Fruit fly (Drosophila melanogaster) whole organism, wandering third instar larva: ENCODE measurements around the gene CG33159.

Source experiments
- Abd-B ChIP-seq: fragments of >200 bp; optimal IDR thresholded peaks from 2 replicates; lab custom pipeline; 2017; ENCODE audit warnings: missing biosample characterization, missing genetic modification characterization
- CG32264 ChIP-seq: fragments of 200-800 bp; sonication (Bioruptor generic); optimal IDR thresholded peaks from 2 replicates; lab custom pipeline; 2016; ENCODE audit warnings: missing biosample characterization, missing genetic modification characterization
- CG9705 ChIP-seq: fragments of 200-800 bp; sonication (Bioruptor generic); optimal IDR thresholded peaks from 2 replicates; lab custom pipeline; 2018; ENCODE audit warnings: missing biosample characterization, mild to moderate bottlenecking, missing genetic modification characterization
- CrebA ChIP-seq: fragments of 200-800 bp; sonication (Bioruptor generic); optimal IDR thresholded peaks from 2 replicates; lab custom pipeline; 2016; ENCODE audit warnings: missing biosample characterization, mild to moderate bottlenecking, missing genetic modification characterization, borderline replicate concordance
- Dfd ChIP-seq: fragments of >200 bp; optimal IDR thresholded peaks from 2 replicates; lab custom pipeline; 2017; ENCODE audit warnings: missing biosample characterization, missing genetic modification characterization
- Dif ChIP-seq: fragments of 200-275, 200-300 bp; sonication (Bioruptor generic); optimal IDR thresholded peaks from 2 replicates; lab custom pipeline; 2018; ENCODE audit warnings: missing biosample characterization, missing genetic modification characterization; ENCODE audit not compliant: partially characterized antibody
- GATAd ChIP-seq: sonication (Bioruptor generic); optimal IDR thresholded peaks from 2 replicates; lab custom pipeline; 2016; ENCODE audit warnings: missing biosample characterization, missing genetic modification characterization
- HLH106 ChIP-seq: fragments of 200-800 bp; optimal IDR thresholded peaks from 3 replicates; lab custom pipeline; 2019; ENCODE audit warnings: missing biosample characterization, mild to moderate bottlenecking, missing genetic modification characterization, moderate library complexity
- Hnf4 ChIP-seq: fragments of 200-800 bp; sonication (Bioruptor generic); optimal IDR thresholded peaks from 2 replicates; lab custom pipeline; 2016; ENCODE audit warnings: missing biosample characterization, mild to moderate bottlenecking, missing genetic modification characterization
- Hr78 ChIP-seq: fragments of >200 bp; optimal IDR thresholded peaks from 2 replicates; lab custom pipeline; 2017; ENCODE audit warnings: missing biosample characterization, missing genetic modification characterization
- Hr83 ChIP-seq: fragments of 200-300 bp; sonication (Bioruptor generic); optimal IDR thresholded peaks from 2 replicates; lab custom pipeline; 2016; ENCODE audit warnings: missing biosample characterization, mild to moderate bottlenecking, missing genetic modification characterization, moderate library complexity; ENCODE audit not compliant: poor library complexity, severe bottlenecking
- Mio ChIP-seq: sonication (Bioruptor generic); optimal IDR thresholded peaks from 2 replicates; lab custom pipeline; 2016; ENCODE audit warnings: missing biosample characterization, missing genetic modification characterization
- N ChIP-seq: fragments of >200 bp; optimal IDR thresholded peaks from 2 replicates; lab custom pipeline; 2018; ENCODE audit warnings: missing biosample characterization, missing external identifiers, missing genetic modification characterization
- OdsH ChIP-seq: fragments of 200-800 bp; sonication (Bioruptor generic); optimal IDR thresholded peaks from 2 replicates; lab custom pipeline; 2016; ENCODE audit warnings: missing biosample characterization, mild to moderate bottlenecking, missing genetic modification characterization
- Rel ChIP-seq, 2 experiments: fragments of 200-800 bp; sonication (Bioruptor generic) in 1 of 2; optimal IDR thresholded peaks; 2 replicates in 1 of 2; 3 replicates in 1 of 2; lab custom pipeline; 2016 to 2019; ENCODE audit warnings: mild to moderate bottlenecking in 2 of 2, missing biosample characterization in 2 of 2, missing genetic modification characterization in 2 of 2, moderate library complexity in 1 of 2
- Sp1 ChIP-seq: fragments of 200-800 bp; sonication (Bioruptor generic); optimal IDR thresholded peaks from 3 replicates; lab custom pipeline; 2019; ENCODE audit warnings: missing biosample characterization, mild to moderate bottlenecking, missing genetic modification characterization, moderate library complexity
- Vsx2 ChIP-seq: fragments of 200-300, 225-300 bp; sonication (Bioruptor generic); optimal IDR thresholded peaks from 2 replicates; lab custom pipeline; 2018; ENCODE audit warnings: missing biosample characterization, missing genetic modification characterization; ENCODE audit not compliant: partially characterized antibody
- br ChIP-seq: fragments of 200-800 bp; sonication (Bioruptor generic); optimal IDR thresholded peaks from 2 replicates; lab custom pipeline; 2016; ENCODE audit warnings: missing biosample characterization, missing genetic modification characterization
- brk ChIP-seq: fragments of 200-800 bp; sonication (Bioruptor generic); optimal IDR thresholded peaks from 2 replicates; lab custom pipeline; 2016; ENCODE audit warnings: missing biosample characterization, mild to moderate bottlenecking, missing genetic modification characterization
- dl ChIP-seq, 2 experiments: fragments of 175-275, 200-275 bp in 1 of 2; fragments of 200-275 bp in 1 of 2; sonication (Bioruptor generic); optimal IDR thresholded peaks; lab custom pipeline; 2018; ENCODE audit warnings: mild to moderate bottlenecking in 2 of 2, missing biosample characterization in 2 of 2, missing genetic modification characterization in 2 of 2, moderate library complexity in 2 of 2; ENCODE audit not compliant: partially characterized antibody in 2 of 2, insufficient read depth in 1 of 2
- dsf ChIP-seq: sonication (Bioruptor generic); optimal IDR thresholded peaks from 2 replicates; lab custom pipeline; 2016; ENCODE audit warnings: missing biosample characterization, missing genetic modification characterization, borderline replicate concordance
- ey ChIP-seq: fragments of 200-800 bp; sonication (Bioruptor generic); optimal IDR thresholded peaks from 2 replicates; lab custom pipeline; 2016; ENCODE audit warnings: missing biosample characterization, missing genetic modification characterization
- foxo ChIP-seq, 2 experiments: fragments of 200-800 bp; sonication (Bioruptor generic); optimal IDR thresholded peaks; 2 replicates in 1 of 2; 3 replicates in 1 of 2; lab custom pipeline; 2016 to 2017; ENCODE audit warnings: missing biosample characterization in 2 of 2, missing genetic modification characterization in 2 of 2
- fru ChIP-seq: fragments of 200-800 bp; sonication (Bioruptor generic); optimal IDR thresholded peaks from 3 replicates; lab custom pipeline; 2016; ENCODE audit warnings: missing biosample characterization, mild to moderate bottlenecking, missing genetic modification characterization
- h ChIP-seq: fragments of 200-800 bp; sonication (Bioruptor generic); optimal IDR thresholded peaks from 3 replicates; lab custom pipeline; 2016; ENCODE audit warnings: missing biosample characterization, mild to moderate bottlenecking, missing genetic modification characterization
- jim ChIP-seq: fragments of 175-275, 200-325 bp; sonication (Bioruptor generic); optimal IDR thresholded peaks from 2 replicates; lab custom pipeline; 2016; ENCODE audit warnings: missing biosample characterization, mild to moderate bottlenecking, missing genetic modification characterization
- lola ChIP-seq: fragments of >200 bp; optimal IDR thresholded peaks from 2 replicates; lab custom pipeline; 2017; ENCODE audit warnings: missing biosample characterization, missing genetic modification characterization
- pan ChIP-seq: fragments of >200 bp; optimal IDR thresholded peaks from 2 replicates; lab custom pipeline; 2017
- psq ChIP-seq: fragments of 200-800 bp; sonication (Bioruptor generic); optimal IDR thresholded peaks from 3 replicates; lab custom pipeline; 2017; ENCODE audit warnings: missing biosample characterization, mild to moderate bottlenecking, missing genetic modification characterization, moderate library complexity
- rgr ChIP-seq: fragments of 200-800 bp; sonication (Bioruptor generic); optimal IDR thresholded peaks from 3 replicates; lab custom pipeline; 2016; ENCODE audit warnings: missing biosample characterization, mild to moderate bottlenecking, missing genetic modification characterization
- sage ChIP-seq: fragments of 200-800 bp; sonication (Bioruptor generic); optimal IDR thresholded peaks from 2 replicates; lab custom pipeline; 2016; ENCODE audit warnings: missing biosample characterization, mild to moderate bottlenecking, missing genetic modification characterization
- sv ChIP-seq: fragments of 200-800 bp; sonication (Bioruptor generic); optimal IDR thresholded peaks from 3 replicates; lab custom pipeline; 2016; ENCODE audit warnings: missing biosample characterization, missing genetic modification characterization
- tai ChIP-seq: sonication (Bioruptor generic); optimal IDR thresholded peaks from 2 replicates; lab custom pipeline; 2016; ENCODE audit warnings: missing biosample characterization, missing genetic modification characterization
- usp ChIP-seq: fragments of >200 bp; optimal IDR thresholded peaks from 2 replicates; lab custom pipeline; 2017; ENCODE audit warnings: missing biosample characterization, missing genetic modification characterization
- woc ChIP-seq: sonication (Bioruptor generic); optimal IDR thresholded peaks from 2 replicates; lab custom pipeline; 2016; ENCODE audit warnings: missing biosample characterization, mild to moderate bottlenecking, missing genetic modification characterization

The CG33159 gene

dm6 chr3L:3165399-3165798 is 38.8 kb downstream of the CG33159 start:
- TF ChIP-seq Dif (GFP tag; lab: Kevin White, UChicago): peak; percentile 13
- no peak for TF ChIP-seq fru

DNA sequence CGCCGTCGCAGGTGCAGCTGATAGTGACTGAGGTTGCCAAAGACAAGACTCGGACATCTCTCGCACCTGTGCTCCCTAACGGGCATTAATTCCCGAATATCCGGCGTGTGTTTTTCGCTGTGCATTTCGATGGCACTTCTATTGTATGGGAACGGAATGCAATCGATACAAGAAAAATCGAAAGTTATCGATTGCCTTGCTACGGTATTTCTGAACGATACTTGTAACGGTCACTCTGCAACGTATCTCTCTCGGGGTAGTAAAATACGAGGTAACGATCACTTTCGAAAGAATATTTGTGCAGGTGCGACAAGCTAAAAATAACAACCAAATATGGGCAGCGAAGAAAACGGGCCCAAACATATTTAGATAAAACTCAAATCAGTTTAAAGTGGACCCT is 39.3 kb downstream of the CG33159 start, which contains the start of gene CG32280:
Gene CG32280 (plus strand): TSS at position 231 of the 400 bp plus-strand sequence.
- TF ChIP-seq br (GFP tag; lab: Kevin White, UChicago): no peak
- no peak for TF ChIP-seq N
- TF ChIP-seq psq (GFP tag; lab: Kevin White, UChicago): no peak
- TF ChIP-seq dl (GFP tag; optimal IDR thresholded peaks at IDR 0.05; lab: Kevin White, UChicago; ENCODE audit: insufficient read depth in 1 of 2, partially characterized antibody in 2 of 2): no peak
- TF ChIP-seq Rel (GFP tag; optimal IDR thresholded peaks at IDR 0.05; lab: Kevin White, UChicago): no peak
- peak; percentile 53 for TF ChIP-seq Rel (tag; optimal IDR thresholded peaks at IDR 0.05; lab: Kevin White, UChicago)
- no peak for TF ChIP-seq Dfd (GFP tag; lab: Kevin White, UChicago)
- TF ChIP-seq HLH106 (tag; lab: Kevin White, UChicago): peak; percentile 7
- no peak for TF ChIP-seq sv (GFP tag; lab: Kevin White, UChicago)
- TF ChIP-seq usp (GFP tag; lab: Kevin White, UChicago): no peak
- TF ChIP-seq Mio (GFP tag; lab: Kevin White, UChicago): no peak
- peak; percentile 15 for TF ChIP-seq Sp1
- peak; percentile 17 for TF ChIP-seq Hr83
- TF ChIP-seq dsf: no peak
- no peak for TF ChIP-seq Hnf4 (GFP tag; lab: Kevin White, UChicago)
- TF ChIP-seq foxo (GFP tag; optimal IDR thresholded peaks at IDR 0.05; lab: Kevin White, UChicago): peak in 1 of 2 experiments; percentile 41
- TF ChIP-seq brk (GFP tag; lab: Kevin White, UChicago): no peak
- TF ChIP-seq OdsH (GFP tag; lab: Kevin White, UChicago): peak; percentile 6
- TF ChIP-seq Vsx2 (GFP tag; lab: Kevin White, UChicago): no peak
- TF ChIP-seq ey (GFP tag; lab: Kevin White, UChicago): no peak
- no peak for TF ChIP-seq fru
- TF ChIP-seq jim (GFP tag; lab: Kevin White, UChicago): no peak
- TF ChIP-seq GATAd (GFP tag; lab: Kevin White, UChicago): no peak
- peak; percentile 23 for TF ChIP-seq rgr (GFP tag; lab: Kevin White, UChicago)
- TF ChIP-seq woc (GFP tag; lab: Kevin White, UChicago): peak; percentile 27
- no peak for TF ChIP-seq pan (lab: Kevin White, UChicago)
- peak; percentile 66 for TF ChIP-seq h (GFP tag; lab: Kevin White, UChicago)

DNA sequence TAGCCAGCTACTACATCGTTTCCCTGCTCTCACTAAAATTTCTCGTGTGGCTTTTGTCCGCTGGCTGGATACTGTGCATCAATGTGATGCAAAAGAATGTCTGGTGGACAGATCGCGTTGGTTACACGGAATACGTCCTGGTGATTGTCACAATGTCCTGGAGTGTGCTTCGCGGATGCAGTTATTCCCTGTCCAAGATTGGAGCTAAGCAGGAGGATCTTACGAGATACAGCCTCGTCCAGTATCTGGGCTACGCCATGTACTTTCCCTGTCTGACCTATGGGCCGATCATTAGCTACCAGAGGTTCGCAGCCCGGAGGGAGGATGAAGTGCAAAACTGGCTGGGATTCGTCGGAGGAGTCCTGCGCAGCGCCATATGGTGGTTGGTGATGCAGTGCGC is 41.7 kb downstream of the CG33159 start:
- TF ChIP-seq lola (no peak), Abd-B (GFP tag; lab: Kevin White, UChicago) (no peak), Dfd (GFP tag; lab: Kevin White, UChicago) (no peak), ey (GFP tag; lab: Kevin White, UChicago) (no peak), OdsH (GFP tag; lab: Kevin White, UChicago) (no peak), jim (GFP tag; lab: Kevin White, UChicago) (no peak), fru (no peak), Mio (GFP tag; lab: Kevin White, UChicago) (no peak), tai (GFP tag; lab: Kevin White, UChicago) (no peak), sage (GFP tag; lab: Kevin White, UChicago) (no peak), N (no peak), woc (GFP tag; lab: Kevin White, UChicago) (no peak), CG32264 (no peak), CG9705 (no peak), Vsx2 (GFP tag; lab: Kevin White, UChicago) (no peak), pan (lab: Kevin White, UChicago) (no peak), Hr78 (GFP tag; lab: Kevin White, UChicago) (no peak), Hr83 (no peak), CrebA (GFP tag; lab: Kevin White, UChicago) (no peak), dsf (no peak)
- TF ChIP-seq, all 38 proteins: peak for 0
